Worm (Caenorhabditis elegans): ENCODE measurements around the gene nca-2.

Gene nca-2

ce11 chrIII:5017550-5017949 lies 52.2 kb downstream of the nca-2 start, which contains the start of gene larp-1:
Gene larp-1 (minus strand): TSS chrIII:5017650.
- no peak for TF ChIP-seq ets-7 (tag; optimal IDR thresholded peaks at IDR 0.05)
- TF ChIP-seq tbx-37 (GFP tag; conservative IDR thresholded peaks at IDR 0.05): no peak
- no peak for TF ChIP-seq scrt-1 (GFP tag; IDR thresholded peaks at IDR 0.05)
- TF ChIP-seq ama-1 (optimal IDR thresholded peaks at IDR 0.05): no peak
- TF ChIP-seq flt-1 (GFP tag; IDR thresholded peaks at IDR 0.05): no peak
- no peak for TF ChIP-seq hnd-1 (tag; optimal IDR thresholded peaks at IDR 0.05)
- no peak for TF ChIP-seq pes-1 (GFP tag; IDR thresholded peaks at IDR 0.05)
- no peak for TF ChIP-seq ceh-13 (GFP tag; optimal IDR thresholded peaks at IDR 0.05)
- TF ChIP-seq B0310.2 (tag; optimal IDR thresholded peaks at IDR 0.05): no peak
- no peak for TF ChIP-seq tra-4 (tag; optimal IDR thresholded peaks at IDR 0.05)
- no peak for TF ChIP-seq F13C5.2 (tag; optimal IDR thresholded peaks at IDR 0.05)

ce11 chrIII:5018116-5018689 lies 52.8 kb downstream of the nca-2 start, which contains the start of gene wip-1:
Gene wip-1 (plus strand): TSS chrIII:5018639.
- TF ChIP-seq F13C5.2 (tag; optimal IDR thresholded peaks at IDR 0.05) (peak; percentile 93), tra-4 (tag; optimal IDR thresholded peaks at IDR 0.05) (peak; percentile 65), ceh-36 (tag; optimal IDR thresholded peaks at IDR 0.05) (no peak), aly-1 (tag; optimal IDR thresholded peaks at IDR 0.05) (peak; percentile 56), B0310.2 (tag; optimal IDR thresholded peaks at IDR 0.05) (no peak), hnd-1 (tag; optimal IDR thresholded peaks at IDR 0.05) (no peak), tbx-37 (GFP tag; conservative IDR thresholded peaks at IDR 0.05) (peak; percentile 67; the same call in 1 of the 2 replicates), scrt-1 (GFP tag; IDR thresholded peaks at IDR 0.05) (peak; percentile 65), hmbx-1 (tag; optimal IDR thresholded peaks at IDR 0.05) (no peak), pes-1 (GFP tag; IDR thresholded peaks at IDR 0.05) (peak; percentile 77), flt-1 (GFP tag; IDR thresholded peaks at IDR 0.05) (peak; percentile 75), sea-1 (GFP tag; conservative IDR thresholded peaks at IDR 0.05) (0 out of 2 replicates have a peak, but pooled peaks have one; percentile 35), hmg-4 (GFP tag; optimal IDR thresholded peaks at IDR 0.05) (peak; percentile 95), ceh-13 (GFP tag; optimal IDR thresholded peaks at IDR 0.05) (peak; percentile 22), tbx-11 (GFP tag; IDR thresholded peaks at IDR 0.05) (peak; percentile 67), ets-7 (tag; optimal IDR thresholded peaks at IDR 0.05) (peak; percentile 44), ama-1 (optimal IDR thresholded peaks at IDR 0.05) (no peak)

- TF ChIP-seq aly-1 (tag; optimal IDR thresholded peaks at IDR 0.05) (no peak), sea-1 (GFP tag; conservative IDR thresholded peaks at IDR 0.05) (no peak), tbx-37 (GFP tag; conservative IDR thresholded peaks at IDR 0.05) (no peak), flt-1 (GFP tag; IDR thresholded peaks at IDR 0.05) (no peak), tbx-11 (GFP tag; IDR thresholded peaks at IDR 0.05) (no peak), pes-1 (GFP tag; IDR thresholded peaks at IDR 0.05) (no peak), tra-4 (tag; optimal IDR thresholded peaks at IDR 0.05) (no peak), scrt-1 (GFP tag; IDR thresholded peaks at IDR 0.05) (no peak), hmg-4 (GFP tag; optimal IDR thresholded peaks at IDR 0.05) (no peak), hmbx-1 (tag; optimal IDR thresholded peaks at IDR 0.05) (no peak), ama-1 (optimal IDR thresholded peaks at IDR 0.05) (no peak), ceh-36 (tag; optimal IDR thresholded peaks at IDR 0.05) (no peak), ceh-13 (GFP tag; optimal IDR thresholded peaks at IDR 0.05) (no peak), hnd-1 (tag; optimal IDR thresholded peaks at IDR 0.05) (no peak), B0310.2 (tag; optimal IDR thresholded peaks at IDR 0.05) (no peak), ets-7 (tag; optimal IDR thresholded peaks at IDR 0.05) (no peak)
These were observed 55.6 kb downstream of the nca-2 start, which contains the start of gene mdt-11 for ce11 chrIII:5020924-5021323. Gene mdt-11 (plus strand): TSS chrIII:5021224.

ce11 chrIII:5021689-5022088 lies 56.3 kb downstream of the nca-2 start, which contains the start of gene R144.3:
Gene R144.3 (plus strand): TSS chrIII:5021989.
- no peak for TF ChIP-seq hnd-1 (tag; optimal IDR thresholded peaks at IDR 0.05)

DNA sequence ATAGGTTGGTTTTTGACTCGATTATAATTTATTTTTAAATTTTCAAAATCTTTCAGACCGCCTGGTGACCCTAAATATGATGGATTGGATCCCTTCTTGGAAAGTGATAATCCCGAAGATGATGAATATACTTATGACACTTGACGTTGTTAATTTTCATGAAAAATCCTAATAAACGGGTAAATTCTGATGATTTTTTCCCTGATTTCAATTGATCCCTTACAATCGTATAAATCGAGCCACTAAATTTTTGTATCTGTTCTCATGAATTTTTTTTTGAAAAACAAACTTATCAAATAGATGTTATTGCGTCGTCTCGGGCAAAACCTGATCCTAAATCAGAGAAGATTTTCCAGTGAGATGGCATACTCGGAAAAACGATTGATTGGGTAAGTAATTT lies 57.6 kb downstream of the nca-2 start, which contains the start of gene R144.13:
Gene R144.13, plus strand, starts transcription at position 301 of the 400 bp plus-strand sequence.
- TF ChIP-seq aly-1 (tag; optimal IDR thresholded peaks at IDR 0.05): no peak
- TF ChIP-seq hnd-1 (tag; optimal IDR thresholded peaks at IDR 0.05): no peak
- no peak for TF ChIP-seq pes-1 (GFP tag; IDR thresholded peaks at IDR 0.05)
- no peak for TF ChIP-seq tbx-11 (GFP tag; IDR thresholded peaks at IDR 0.05)
- no peak for TF ChIP-seq F13C5.2 (tag; optimal IDR thresholded peaks at IDR 0.05)
- TF ChIP-seq hmbx-1 (tag; optimal IDR thresholded peaks at IDR 0.05): no peak
- no peak for TF ChIP-seq ceh-13 (GFP tag; optimal IDR thresholded peaks at IDR 0.05)
- no peak for TF ChIP-seq ets-7 (tag; optimal IDR thresholded peaks at IDR 0.05)
- TF ChIP-seq tbx-37 (GFP tag; conservative IDR thresholded peaks at IDR 0.05): no peak
- TF ChIP-seq flt-1 (GFP tag; IDR thresholded peaks at IDR 0.05): no peak
- no peak for TF ChIP-seq tra-4 (tag; optimal IDR thresholded peaks at IDR 0.05)
- no peak for TF ChIP-seq sea-1 (GFP tag; conservative IDR thresholded peaks at IDR 0.05)
- TF ChIP-seq ama-1 (optimal IDR thresholded peaks at IDR 0.05): no peak
- no peak for TF ChIP-seq hmg-4 (GFP tag; optimal IDR thresholded peaks at IDR 0.05)
- no peak for TF ChIP-seq B0310.2 (tag; optimal IDR thresholded peaks at IDR 0.05)
- TF ChIP-seq ceh-36 (tag; optimal IDR thresholded peaks at IDR 0.05): no peak

ce11 chrIII:5023642-5024041 lies 58.3 kb downstream of the nca-2 start:
- TF ChIP-seq B0310.2 (tag; optimal IDR thresholded peaks at IDR 0.05): no peak
- no peak for TF ChIP-seq ets-7 (tag; optimal IDR thresholded peaks at IDR 0.05)
- TF ChIP-seq hnd-1 (tag; optimal IDR thresholded peaks at IDR 0.05): no peak
- TF ChIP-seq aly-1 (tag; optimal IDR thresholded peaks at IDR 0.05): no peak
- TF ChIP-seq sea-1 (GFP tag; conservative IDR thresholded peaks at IDR 0.05): no peak
- no peak for TF ChIP-seq tra-4 (tag; optimal IDR thresholded peaks at IDR 0.05)

DNA sequence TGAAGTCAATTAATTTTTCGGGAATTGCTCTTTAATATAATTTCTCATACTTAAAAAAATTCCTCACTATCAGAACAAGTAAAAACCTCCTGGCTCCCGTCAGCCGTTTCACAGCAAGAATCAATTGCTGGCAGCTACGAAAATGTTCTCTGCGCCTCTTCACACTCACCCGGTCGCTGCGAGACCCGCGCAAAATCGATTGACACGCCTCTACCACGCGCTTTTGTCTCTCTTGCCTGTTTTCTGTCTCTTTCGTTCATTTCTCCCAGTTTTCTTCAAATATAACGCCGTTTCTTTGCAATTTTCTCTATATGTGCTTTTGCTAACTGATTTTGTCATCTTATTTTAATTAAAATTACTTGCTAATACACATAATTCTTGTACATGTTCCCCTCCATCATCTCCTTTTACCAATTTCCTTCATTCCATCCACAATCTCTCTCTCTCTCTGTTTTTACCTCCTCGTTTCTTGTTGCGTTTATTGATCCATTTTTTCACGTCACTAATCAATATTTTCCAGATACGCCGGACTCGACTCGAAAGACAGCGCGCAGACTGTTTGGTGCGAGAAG lies 59.1 kb downstream of the nca-2 start, which contains the start of gene pcf-11:
Gene pcf-11, plus strand, starts transcription at position 522 of the 572 bp plus-strand sequence.
- TF ChIP-seq tra-4 (tag; optimal IDR thresholded peaks at IDR 0.05) (peak; percentile 31), ets-7 (tag; optimal IDR thresholded peaks at IDR 0.05) (no peak)

Measured in whole organism, early embryonic.